Fruit fly (Drosophila melanogaster): ENCODE measurements around the gene CG7394.

The CG7394 gene

dm6 chr3L:11551949-11552348 is 9.8 kb upstream of the CG7394 start (continued):
- peak; percentile 72 for TF ChIP-seq CG2712 (tag; optimal IDR thresholded peaks at IDR 0.05)
- no peak for TF ChIP-seq CG14860 (GFP tag; IDR thresholded peaks at IDR 0.05; ENCODE audit: partially characterized antibody)
- no peak for TF ChIP-seq Hmx (GFP tag; optimal IDR thresholded peaks at IDR 0.05)
- peak; percentile 47 for TF ChIP-seq CG15696 (tag; optimal IDR thresholded peaks at IDR 0.05)
- TF ChIP-seq CG4360 (GFP tag; IDR thresholded peaks at IDR 0.05): no peak
- peak; percentile 14 for TF ChIP-seq jumu (GFP tag; optimal IDR thresholded peaks at IDR 0.05)
- TF ChIP-seq CG32532 (GFP tag; IDR thresholded peaks at IDR 0.05): no peak; the same call in 1 of the 2 replicates
- no peak for TF ChIP-seq crol (GFP tag; IDR thresholded peaks at IDR 0.05)
- no peak for TF ChIP-seq dm (GFP tag; optimal IDR thresholded peaks at IDR 0.05)
- TF ChIP-seq Awh (GFP tag; IDR thresholded peaks at IDR 0.05): no peak
- TF ChIP-seq CG32772 (GFP tag; IDR thresholded peaks at IDR 0.05): no peak
- no peak for TF ChIP-seq CG6791 (GFP tag; IDR thresholded peaks at IDR 0.05; ENCODE audit: partially characterized antibody)
- TF ChIP-seq gem (tag; optimal IDR thresholded peaks at IDR 0.05): peak; percentile 68
- no peak for TF ChIP-seq abd-A (tag; optimal IDR thresholded peaks at IDR 0.05)
- no peak for TF ChIP-seq CG15011 (GFP tag; optimal IDR thresholded peaks at IDR 0.05)
- TF ChIP-seq gro (GFP tag; optimal IDR thresholded peaks at IDR 0.05): no peak
- TF ChIP-seq MTF-1 (GFP tag; optimal IDR thresholded peaks at IDR 0.05; ENCODE audit: borderline replicate concordance): no peak
- no peak for TF ChIP-seq fu2 (GFP tag; optimal IDR thresholded peaks at IDR 0.05)
- no peak for TF ChIP-seq CG9609 (GFP tag; optimal IDR thresholded peaks at IDR 0.05)
- TF ChIP-seq Opbp (GFP tag; IDR thresholded peaks at IDR 0.05; ENCODE audit: partially characterized antibody): no peak
- TF ChIP-seq CTCF (GFP tag; optimal IDR thresholded peaks at IDR 0.05): no peak
- no peak for TF ChIP-seq CG12071 (GFP tag; optimal IDR thresholded peaks at IDR 0.05)
- TF ChIP-seq ssp (GFP tag; IDR thresholded peaks at IDR 0.05): peak; percentile 38
- no peak for TF ChIP-seq wdn (GFP tag; IDR thresholded peaks at IDR 0.05)
- no peak for TF ChIP-seq B-H2 (GFP tag; optimal IDR thresholded peaks at IDR 0.05)
- no peak for TF ChIP-seq amos (GFP tag; IDR thresholded peaks at IDR 0.05; ENCODE audit: partially characterized antibody)
- no peak for TF ChIP-seq ewg (GFP tag; optimal IDR thresholded peaks at IDR 0.05)
- TF ChIP-seq cato (GFP tag; optimal IDR thresholded peaks at IDR 0.05; ENCODE audit: borderline replicate concordance): peak; percentile 30
- no peak for TF ChIP-seq CkIIα-i1 (GFP tag; IDR thresholded peaks at IDR 0.05)
- no peak for TF ChIP-seq CG42726 (GFP tag; IDR thresholded peaks at IDR 0.05; ENCODE audit: partially characterized antibody)
- TF ChIP-seq Usf (GFP tag; optimal IDR thresholded peaks at IDR 0.05): no peak
- TF ChIP-seq CG15479 (GFP tag; optimal IDR thresholded peaks at IDR 0.05): no peak
- TF ChIP-seq croc (GFP tag; conservative IDR thresholded peaks at IDR 0.05): no peak
- TF ChIP-seq Oaz (GFP tag; IDR thresholded peaks at IDR 0.05): no peak
- no peak for TF ChIP-seq CG13296 (GFP tag; optimal IDR thresholded peaks at IDR 0.05)
- TF ChIP-seq CG11247 (GFP tag; IDR thresholded peaks at IDR 0.05): no peak
- no peak for TF ChIP-seq Sin3A (optimal IDR thresholded peaks at IDR 0.05)
- no peak for TF ChIP-seq CG9876 (GFP tag; optimal IDR thresholded peaks at IDR 0.05)
- TF ChIP-seq Xrp1 (GFP tag; IDR thresholded peaks at IDR 0.05): peak; percentile 82
- no peak for TF ChIP-seq CG12769 (tag; optimal IDR thresholded peaks at IDR 0.05)
- peak; percentile 20 for TF ChIP-seq Hr3 (GFP tag; optimal IDR thresholded peaks at IDR 0.05)
- no peak for TF ChIP-seq Atf6 (GFP tag; IDR thresholded peaks at IDR 0.05)
- no peak for TF ChIP-seq Doc3 (GFP tag; IDR thresholded peaks at IDR 0.05; ENCODE audit: partially characterized antibody)
- peak; percentile 46 for TF ChIP-seq ac (GFP tag; optimal IDR thresholded peaks at IDR 0.05)
- TF ChIP-seq prd (optimal IDR thresholded peaks at IDR 0.05): no peak
- peak; percentile 67 for TF ChIP-seq prd (GFP tag; IDR thresholded peaks at IDR 0.05)
- no peak for TF ChIP-seq crp (GFP tag; optimal IDR thresholded peaks at IDR 0.05)
- no peak for TF ChIP-seq HmgD (GFP tag; optimal IDR thresholded peaks at IDR 0.05)
- TF ChIP-seq chm (GFP tag; IDR thresholded peaks at IDR 0.05): no peak
- peak; percentile 55 for TF ChIP-seq CG17829 (tag; optimal IDR thresholded peaks at IDR 0.05)
- TF ChIP-seq CG12155 (GFP tag; optimal IDR thresholded peaks at IDR 0.05): no peak
- no peak for TF ChIP-seq wek (GFP tag; optimal IDR thresholded peaks at IDR 0.05)
- TF ChIP-seq Optix (GFP tag; IDR thresholded peaks at IDR 0.05): no peak

Data from whole organism, embryonic.